Worm (Caenorhabditis elegans): ENCODE measurements around the gene clec-74.

ce11 chrIV:3917405-3917804, 39.4 kb upstream of the clec-74 start, which contains the start of gene F56D6.14:
- TF ChIP-seq pqm-1 (tag; optimal IDR thresholded peaks at IDR 0.05) (no peak), Y22D7AL.16 (tag; optimal IDR thresholded peaks at IDR 0.05) (no peak)
